Fruit fly (Drosophila melanogaster): Measurements from ENCODE around the gene CG18628.

CG18628 gene

dm6 chr3L:10680728-10681306, 41.3 kb downstream of the CG18628 start (continued):
- TF ChIP-seq Atf6 (GFP tag; IDR thresholded peaks at IDR 0.05), result 0 out of 2 replicates have a peak, but pooled peaks have one; percentile 35
- TF ChIP-seq sim (GFP tag; IDR thresholded peaks at IDR 0.05), result 0 out of 2 replicates have a peak, but pooled peaks have one; percentile 54
- no peak for TF ChIP-seq pita (GFP tag; optimal IDR thresholded peaks at IDR 0.05)
- TF ChIP-seq stc (GFP tag; IDR thresholded peaks at IDR 0.05), result peak; percentile 54
- no peak for TF ChIP-seq CG9727 (GFP tag; optimal IDR thresholded peaks at IDR 0.05)
- TF ChIP-seq Oaz (GFP tag; IDR thresholded peaks at IDR 0.05), result peak; percentile 21; the same call in 1 of the 2 replicates
- no peak for TF ChIP-seq CG2712 (tag; optimal IDR thresholded peaks at IDR 0.05)
- TF ChIP-seq Drgx (GFP tag; IDR thresholded peaks at IDR 0.05), result 0 out of 2 replicates have a peak, but pooled peaks have one; percentile 28
- TF ChIP-seq zfh1 (GFP tag; IDR thresholded peaks at IDR 0.05), result 0 out of 3 replicates have a peak, but pooled peaks have one; percentile 9
- 0 out of 2 replicates have a peak, but pooled peaks have one; percentile 32 for TF ChIP-seq ara (GFP tag; IDR thresholded peaks at IDR 0.05)
- peak; percentile 35 for TF ChIP-seq ash1 (GFP tag; optimal IDR thresholded peaks at IDR 0.05)
- 0 out of 3 replicates have a peak, but pooled peaks have one; percentile 40 for TF ChIP-seq sr (GFP tag; IDR thresholded peaks at IDR 0.05)
- TF ChIP-seq wdn (GFP tag; IDR thresholded peaks at IDR 0.05), result no peak
- TF ChIP-seq Trl (optimal IDR thresholded peaks at IDR 0.05), result peak; percentile 48 to 77
- no peak for TF ChIP-seq Trl (GFP tag; optimal IDR thresholded peaks at IDR 0.05)
- TF ChIP-seq CG16813 (GFP tag; IDR thresholded peaks at IDR 0.05; ENCODE audit: partially characterized antibody), result no peak
- TF ChIP-seq Deaf1 (tag; optimal IDR thresholded peaks at IDR 0.05), result peak; percentile 10
- TF ChIP-seq CG9932 (GFP tag; IDR thresholded peaks at IDR 0.05), result 0 out of 2 replicates have a peak, but pooled peaks have one; percentile 18
- no peak for TF ChIP-seq CG5245 (GFP tag; optimal IDR thresholded peaks at IDR 0.05)
- peak; percentile 38; the same call in 1 of the 2 replicates for TF ChIP-seq tna (GFP tag; IDR thresholded peaks at IDR 0.05; ENCODE audit: partially characterized antibody)
- TF ChIP-seq Dbx (GFP tag; IDR thresholded peaks at IDR 0.05), result 0 out of 3 replicates have a peak, but pooled peaks have one; percentile 19
- TF ChIP-seq dm (GFP tag; optimal IDR thresholded peaks at IDR 0.05), result no peak
- peak; percentile 49; the same call in 1 of the 3 replicates for TF ChIP-seq ci (GFP tag; IDR thresholded peaks at IDR 0.05)
- TF ChIP-seq sd (tag; optimal IDR thresholded peaks at IDR 0.05), result peak; percentile 29
- peak; percentile 23 for TF ChIP-seq wek (GFP tag; optimal IDR thresholded peaks at IDR 0.05)
- TF ChIP-seq Sox100B (GFP tag; optimal IDR thresholded peaks at IDR 0.05), result no peak
- peak; percentile 28 for TF ChIP-seq CG12769 (tag; optimal IDR thresholded peaks at IDR 0.05)
- TF ChIP-seq HLHmδ (GFP tag; optimal IDR thresholded peaks at IDR 0.05), result peak; percentile 26
- 0 out of 2 replicates have a peak, but pooled peaks have one; percentile 12 for TF ChIP-seq E2f2 (GFP tag; IDR thresholded peaks at IDR 0.05)
- peak; percentile 41 for TF ChIP-seq abd-A (tag; optimal IDR thresholded peaks at IDR 0.05)
- 0 out of 2 replicates have a peak, but pooled peaks have one; percentile 34 for TF ChIP-seq CG4360 (GFP tag; IDR thresholded peaks at IDR 0.05)
- peak; percentile 38; the same call in 1 of the 2 replicates for TF ChIP-seq Bgb (GFP tag; IDR thresholded peaks at IDR 0.05; ENCODE audit: partially characterized antibody)
- TF ChIP-seq fu2 (GFP tag; optimal IDR thresholded peaks at IDR 0.05), result no peak
- TF ChIP-seq CG12942 (GFP tag; optimal IDR thresholded peaks at IDR 0.05), result no peak
- no peak for TF ChIP-seq grn (GFP tag; optimal IDR thresholded peaks at IDR 0.05)
- no peak for TF ChIP-seq CG4617 (GFP tag; optimal IDR thresholded peaks at IDR 0.05; ENCODE audit: borderline replicate concordance)
- TF ChIP-seq CG6175 (GFP tag; IDR thresholded peaks at IDR 0.05), result 0 out of 3 replicates have a peak, but pooled peaks have one; percentile 45
- no peak for TF ChIP-seq CG8290 (GFP tag; optimal IDR thresholded peaks at IDR 0.05)
- TF ChIP-seq CG8290 (tag; optimal IDR thresholded peaks at IDR 0.05), result peak in 1 of 2 experiments; percentile 41
- TF ChIP-seq Rfx (GFP tag; IDR thresholded peaks at IDR 0.05), result peak; percentile 31; the same call in 1 of the 2 replicates
- TF ChIP-seq peb (GFP tag; IDR thresholded peaks at IDR 0.05), result no peak
- TF ChIP-seq nau (GFP tag; optimal IDR thresholded peaks at IDR 0.05), result no peak
- TF ChIP-seq Xrp1 (GFP tag; IDR thresholded peaks at IDR 0.05), result peak; percentile 22; the same call in 1 of the 2 replicates
- peak; percentile 2 for TF ChIP-seq gcm (GFP tag; optimal IDR thresholded peaks at IDR 0.05)
- TF ChIP-seq CG10543 (GFP tag; optimal IDR thresholded peaks at IDR 0.05), result peak; percentile 31
- TF ChIP-seq Awh (GFP tag; IDR thresholded peaks at IDR 0.05), result no peak
- no peak for TF ChIP-seq slou (GFP tag; optimal IDR thresholded peaks at IDR 0.05)
- peak; percentile 12 for TF ChIP-seq nom (GFP tag; optimal IDR thresholded peaks at IDR 0.05)
- no peak for TF ChIP-seq CG31388 (GFP tag; optimal IDR thresholded peaks at IDR 0.05)
- TF ChIP-seq nerfin-1 (tag; optimal IDR thresholded peaks at IDR 0.05), result peak; percentile 2
